Fruit fly (Drosophila melanogaster) whole organism, adult: ENCODE measurements around the gene Send2.
A peak's percentile ranks its signal among the peaks of the same experiment; 100 is the strongest.

Experiments used
- CG11617 ChIP-seq: fragments of 200-800 bp; sonication (Bioruptor generic); optimal IDR thresholded peaks from 2 replicates; lab custom pipeline; 2017; ENCODE audit warnings: mild to moderate bottlenecking, missing biosample characterization, missing genetic modification reagents, missing genetic modification characterization
- CG12768 ChIP-seq: fragments of 200-800 bp; sonication (Bioruptor generic); optimal IDR thresholded peaks from 2 replicates; lab custom pipeline; 2017; ENCODE audit warnings: missing biosample characterization, missing genetic modification characterization, mild to moderate bottlenecking, moderate library complexity, missing genetic modification reagents
- CG14711 ChIP-seq: fragments of 200-800 bp; sonication (Bioruptor generic); optimal IDR thresholded peaks from 2 replicates; lab custom pipeline; 2018; ENCODE audit warnings: missing biosample characterization, mild to moderate bottlenecking, missing genetic modification characterization, moderate library complexity
- CG1620 ChIP-seq: fragments of 200-800 bp; sonication (Bioruptor generic); optimal IDR thresholded peaks from 2 replicates; lab custom pipeline; 2016; ENCODE audit warnings: missing biosample characterization, missing genetic modification characterization
- CG33017 ChIP-seq: fragments of 200-800 bp; sonication (Bioruptor generic); optimal IDR thresholded peaks from 2 replicates; lab custom pipeline; 2018; ENCODE audit warnings: missing biosample characterization, mild to moderate bottlenecking, missing genetic modification characterization, moderate library complexity
- CG5204 ChIP-seq: fragments of 200-800 bp; sonication (Bioruptor generic); optimal IDR thresholded peaks from 2 replicates; lab custom pipeline; 2016; ENCODE audit warnings: missing biosample characterization, missing genetic modification characterization
- CG7045 ChIP-seq: fragments of 200-800 bp; sonication (Bioruptor generic); optimal IDR thresholded peaks from 2 replicates; lab custom pipeline; 2017; ENCODE audit warnings: missing biosample characterization, mild to moderate bottlenecking, missing genetic modification characterization
- CG7101 ChIP-seq: fragments of 200-800 bp; sonication (Bioruptor generic); optimal IDR thresholded peaks from 2 replicates; lab custom pipeline; 2018; ENCODE audit warnings: missing biosample characterization, mild to moderate bottlenecking, missing genetic modification characterization, moderate library complexity
- Clk ChIP-seq: fragments of 200-800 bp; sonication (Bioruptor generic); optimal IDR thresholded peaks from 2 replicates; lab custom pipeline; 2017; ENCODE audit warnings: missing biosample characterization, missing genetic modification characterization
- Crg-1 ChIP-seq: fragments of 200-800 bp; sonication (Bioruptor generic); optimal IDR thresholded peaks from 2 replicates; lab custom pipeline; 2016; ENCODE audit warnings: missing biosample characterization, missing genetic modification characterization
- Hr96 ChIP-seq: fragments of 200-800 bp; sonication (Bioruptor generic); optimal IDR thresholded peaks from 2 replicates; lab custom pipeline; 2016; ENCODE audit warnings: missing biosample characterization, missing genetic modification characterization
- Mnt ChIP-seq: fragments of 200-800 bp; sonication (Bioruptor generic); optimal IDR thresholded peaks from 2 replicates; lab custom pipeline; 2016; ENCODE audit warnings: missing biosample characterization, mild to moderate bottlenecking, missing genetic modification characterization
- bab1 ChIP-seq: fragments of 200-800 bp; sonication (Bioruptor generic); optimal IDR thresholded peaks from 3 replicates; lab custom pipeline; 2019; ENCODE audit warnings: missing biosample characterization, mild to moderate bottlenecking, missing genetic modification characterization, moderate library complexity
- cic ChIP-seq: fragments of 200-800 bp; sonication (Bioruptor generic); optimal IDR thresholded peaks from 2 replicates; lab custom pipeline; 2017; ENCODE audit warnings: missing biosample characterization, mild to moderate bottlenecking, missing genetic modification characterization, moderate library complexity
- cnc ChIP-seq, 2 experiments: fragments of >200 bp; optimal IDR thresholded peaks; 2 replicates each; lab custom pipeline; 2017
- kay ChIP-seq: fragments of 200-800 bp; sonication (Bioruptor generic); peaks from one replicate; lab custom pipeline; 2016; ENCODE audit warnings: missing biosample characterization, missing genetic modification characterization, borderline replicate concordance
- ovo ChIP-seq: fragments of 200-800 bp; sonication (Bioruptor generic); optimal IDR thresholded peaks from 2 replicates; lab custom pipeline; 2016; ENCODE audit warnings: missing biosample characterization, missing genetic modification characterization
- pad ChIP-seq: fragments of 200-800 bp; sonication (Bioruptor generic); optimal IDR thresholded peaks from 3 replicates; lab custom pipeline; 2017; ENCODE audit warnings: missing biosample characterization, missing genetic modification characterization, mild to moderate bottlenecking, moderate library complexity, missing genetic modification reagents
- tj ChIP-seq: fragments of 200-800 bp; sonication (Bioruptor generic); optimal IDR thresholded peaks from 3 replicates; lab custom pipeline; 2017; ENCODE audit warnings: missing biosample characterization, mild to moderate bottlenecking, missing genetic modification characterization, moderate library complexity
- toe ChIP-seq: fragments of 200-800 bp; sonication (Bioruptor generic); optimal IDR thresholded peaks from 2 replicates; lab custom pipeline; 2016; ENCODE audit warnings: missing biosample characterization, missing genetic modification characterization

The Send2 gene

DNA sequence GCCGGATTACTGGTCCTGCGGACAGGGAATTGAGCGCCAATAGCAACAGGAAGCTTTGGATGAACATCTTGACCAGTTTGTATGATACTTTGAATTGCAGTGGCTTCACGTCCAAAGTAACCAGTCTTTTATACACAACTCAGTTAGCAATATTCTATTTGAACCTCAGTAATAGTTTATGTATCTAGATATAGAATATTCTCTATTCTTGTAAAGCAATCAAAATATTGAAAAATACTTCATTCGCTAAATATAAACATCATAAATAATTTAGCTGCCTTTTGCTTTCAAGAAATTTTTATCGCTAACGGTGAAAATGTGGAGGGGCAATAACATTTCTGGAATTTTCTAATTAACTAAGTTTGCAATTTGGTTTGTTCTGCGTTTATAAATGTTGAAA lies at the start of gene Send2:
Gene Send2, minus strand, starts transcription at position 101 of the 400 bp plus-strand sequence.
- TF ChIP-seq CG33017 (tag; lab: Kevin White, UChicago) (no peak), CG7101 (tag; lab: Kevin White, UChicago) (no peak)

DNA sequence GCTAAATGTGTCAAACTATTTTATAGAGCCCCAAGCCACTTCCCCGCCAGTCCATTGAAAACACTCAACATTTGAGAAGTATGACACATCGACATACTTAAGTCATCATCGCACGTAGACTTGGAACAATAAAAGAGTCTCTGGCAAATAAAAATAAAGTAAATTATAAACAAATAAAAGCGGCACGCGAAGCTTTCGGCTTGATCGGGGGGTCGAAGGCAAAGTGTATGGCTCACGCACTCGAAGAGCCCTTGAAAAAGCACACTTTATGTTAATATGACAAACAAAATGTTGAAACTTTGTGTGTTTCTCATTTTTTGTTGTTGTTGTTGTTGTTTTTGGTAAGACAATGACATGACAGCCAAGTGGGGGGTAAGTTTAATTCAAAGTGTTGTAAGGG lies 49.8 kb upstream of the Send2 start:
- no peak for TF ChIP-seq CG5204 (GFP tag; lab: Kevin White, UChicago)
- TF ChIP-seq ovo (GFP tag; lab: Kevin White, UChicago): no peak
- TF ChIP-seq Clk (GFP tag; lab: Kevin White, UChicago): no peak
- no peak for TF ChIP-seq pad (GFP tag; lab: Kevin White, UChicago)
- TF ChIP-seq cnc (optimal IDR thresholded peaks at IDR 0.05; lab: Kevin White, UChicago): no peak
- no peak for TF ChIP-seq cic (GFP tag; lab: Kevin White, UChicago)
- TF ChIP-seq bab1 (GFP tag; lab: Kevin White, UChicago): no peak
- TF ChIP-seq Hr96 (GFP tag; lab: Kevin White, UChicago): no peak
- no peak for TF ChIP-seq Crg-1 (GFP tag; lab: Kevin White, UChicago)
- no peak for TF ChIP-seq kay
- TF ChIP-seq CG14711 (tag; lab: Kevin White, UChicago): no peak
- TF ChIP-seq CG7045 (GFP tag; lab: Kevin White, UChicago): no peak
- TF ChIP-seq CG12768 (GFP tag; lab: Kevin White, UChicago): no peak
- no peak for TF ChIP-seq CG7101 (tag; lab: Kevin White, UChicago)
- no peak for TF ChIP-seq CG1620 (GFP tag; lab: Kevin White, UChicago)

DNA sequence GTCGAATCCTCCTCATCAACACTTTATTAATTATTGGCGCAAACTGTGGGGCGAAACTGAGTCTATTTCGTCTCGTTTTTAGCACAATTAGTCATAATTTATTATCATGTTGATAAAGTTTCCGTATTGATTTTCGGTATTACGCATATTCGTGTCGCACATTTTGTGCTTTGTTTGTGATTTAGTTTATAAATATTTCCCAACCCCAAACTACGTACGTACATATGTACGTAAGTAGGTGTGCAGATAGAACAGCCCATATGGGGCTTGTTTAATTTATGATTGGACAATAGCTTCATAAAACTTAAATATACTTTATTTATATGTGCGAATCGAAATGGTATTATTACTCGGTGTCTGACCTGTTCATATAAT lies 48.6 kb upstream of the Send2 start:
- TF ChIP-seq tj (no peak), toe (GFP tag; lab: Kevin White, UChicago) (no peak), CG7101 (tag; lab: Kevin White, UChicago) (no peak), cic (GFP tag; lab: Kevin White, UChicago) (no peak), bab1 (GFP tag; lab: Kevin White, UChicago) (no peak), Clk (GFP tag; lab: Kevin White, UChicago) (no peak), CG5204 (GFP tag; lab: Kevin White, UChicago) (no peak), Hr96 (GFP tag; lab: Kevin White, UChicago) (no peak), CG33017 (tag; lab: Kevin White, UChicago) (no peak), Mnt (GFP tag; lab: Kevin White, UChicago) (no peak), kay (no peak), CG14711 (tag; lab: Kevin White, UChicago) (no peak), cnc (optimal IDR thresholded peaks at IDR 0.05; lab: Kevin White, UChicago) (no peak), CG1620 (GFP tag; lab: Kevin White, UChicago) (no peak)

DNA sequence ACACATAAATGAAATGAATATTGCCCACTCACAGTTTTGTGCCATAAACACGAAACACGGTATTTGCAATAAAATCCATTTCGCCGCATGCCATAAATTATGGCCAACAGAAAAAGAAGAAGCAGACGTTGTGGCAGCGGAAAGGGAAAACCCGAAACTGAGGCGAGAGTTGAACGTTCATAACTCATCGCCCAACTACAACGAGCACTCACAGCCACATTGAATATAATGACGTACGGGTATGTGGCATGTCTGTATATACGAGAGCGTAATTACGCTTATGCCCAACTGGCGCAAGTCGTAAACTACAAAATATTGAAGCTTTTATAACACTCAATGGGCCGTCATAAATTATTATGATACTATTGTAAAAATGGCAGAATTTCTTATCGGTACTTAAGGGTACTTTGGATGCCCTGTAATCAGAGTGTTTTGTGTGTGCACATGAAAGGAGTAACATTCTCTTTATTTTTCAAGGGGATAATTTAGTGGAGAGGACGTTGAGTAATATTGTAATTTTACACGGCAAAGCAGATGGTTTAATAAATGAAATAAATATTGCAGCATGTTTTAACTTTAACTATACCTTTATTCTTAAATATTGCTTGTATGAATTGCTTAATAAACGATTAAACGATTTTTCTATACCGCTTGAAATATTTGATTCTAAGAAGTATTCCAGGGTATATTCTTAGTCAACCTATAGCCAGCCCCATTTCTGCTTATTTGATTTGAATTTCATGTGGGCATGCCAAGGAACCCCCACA lies 48.0 kb upstream of the Send2 start:
- TF ChIP-seq Mnt (GFP tag; lab: Kevin White, UChicago) (no peak), CG5204 (GFP tag; lab: Kevin White, UChicago) (peak; percentile 35), CG7045 (GFP tag; lab: Kevin White, UChicago) (peak; percentile 35), Crg-1 (GFP tag; lab: Kevin White, UChicago) (no peak), Clk (GFP tag; lab: Kevin White, UChicago) (peak; percentile 24), toe (GFP tag; lab: Kevin White, UChicago) (peak; percentile 7), CG33017 (tag; lab: Kevin White, UChicago) (peak; percentile 48), tj (peak; percentile 60), cnc (optimal IDR thresholded peaks at IDR 0.05; lab: Kevin White, UChicago) (no peak), CG1620 (GFP tag; lab: Kevin White, UChicago) (no peak), CG11617 (peak; percentile 61), CG7101 (tag; lab: Kevin White, UChicago) (peak; percentile 59), Hr96 (GFP tag; lab: Kevin White, UChicago) (peak; percentile 41), ovo (GFP tag; lab: Kevin White, UChicago) (no peak), CG14711 (tag; lab: Kevin White, UChicago) (peak; percentile 36), CG12768 (GFP tag; lab: Kevin White, UChicago) (no peak), bab1 (GFP tag; lab: Kevin White, UChicago) (peak; percentile 11), pad (GFP tag; lab: Kevin White, UChicago) (peak; percentile 43), cic (GFP tag; lab: Kevin White, UChicago) (peak; percentile 58), kay (no peak)

DNA sequence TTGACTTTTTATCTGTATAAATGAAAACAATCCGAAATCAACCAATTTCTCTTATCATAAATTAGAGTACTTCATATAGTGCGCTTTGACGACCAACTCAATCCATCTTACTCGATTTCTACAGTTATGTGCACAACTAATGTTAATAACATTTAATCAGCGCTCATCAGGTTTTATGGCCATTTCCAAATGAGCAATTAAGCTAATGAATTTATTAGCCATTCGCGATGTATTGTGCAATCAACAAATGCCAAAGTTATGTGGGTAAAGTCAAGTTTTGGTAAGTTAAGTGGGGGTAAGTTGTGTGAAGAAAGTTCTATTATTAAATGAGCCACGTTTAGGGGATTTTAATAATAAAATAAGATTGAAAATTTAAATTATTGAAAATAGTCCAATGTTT lies 47.0 kb upstream of the Send2 start:
- no peak for TF ChIP-seq CG14711 (tag; lab: Kevin White, UChicago)
- peak; percentile 62 for TF ChIP-seq kay

DNA sequence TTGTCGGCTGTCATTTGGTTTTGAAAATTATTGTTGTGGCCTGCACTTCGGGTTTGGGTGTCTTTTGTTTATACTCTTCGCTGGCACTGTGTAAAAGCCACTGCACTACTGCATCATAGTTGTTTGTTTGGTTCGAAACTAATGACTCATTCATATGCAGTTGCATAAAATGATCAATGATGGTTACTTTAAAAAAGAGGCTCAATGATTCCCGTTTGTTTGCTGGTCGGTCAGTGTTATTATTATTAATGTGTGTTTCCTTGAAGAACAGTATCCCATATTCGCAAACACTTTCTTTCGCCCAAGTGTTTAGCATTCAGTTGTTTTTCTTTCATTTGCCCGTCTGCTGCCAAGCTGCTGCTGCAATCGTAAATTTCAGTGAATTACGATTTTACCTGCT lies 42.0 kb upstream of the Send2 start:
- TF ChIP-seq Clk (GFP tag; lab: Kevin White, UChicago) (no peak), kay (no peak), bab1 (GFP tag; lab: Kevin White, UChicago) (no peak), cic (GFP tag; lab: Kevin White, UChicago) (no peak), CG1620 (GFP tag; lab: Kevin White, UChicago) (no peak), Hr96 (GFP tag; lab: Kevin White, UChicago) (no peak), CG14711 (tag; lab: Kevin White, UChicago) (no peak), tj (no peak), Crg-1 (GFP tag; lab: Kevin White, UChicago) (no peak), Mnt (GFP tag; lab: Kevin White, UChicago) (no peak), CG7101 (tag; lab: Kevin White, UChicago) (no peak), CG7045 (GFP tag; lab: Kevin White, UChicago) (no peak), cnc (optimal IDR thresholded peaks at IDR 0.05; lab: Kevin White, UChicago) (no peak), CG11617 (no peak)
